Worm (Caenorhabditis elegans) whole organism, young adult: ENCODE results near the gene aakg-1.

Experiments
- B0019.2 ChIP-seq: fragments of 200-800 bp; sonication (Bioruptor generic); conservative IDR thresholded peaks from 2 replicates; pipeline ENCODE4 v1.3.6; 2022; ENCODE audit warnings: missing genetic modification reagents, missing genetic modification characterization, missing compliant biosample characterization
- B0035.1 ChIP-seq: sonication (generic microtip); optimal IDR thresholded peaks from 2 replicates; lab custom pipeline; 2016; ENCODE audit warnings: missing genetic modification characterization, mild to moderate bottlenecking, missing compliant biosample characterization, missing genotype, missing genetic modification reagents
- F37B4.10 ChIP-seq: fragments of 200-800 bp; sonication (Bioruptor generic); IDR thresholded peaks from 2 replicates; pipeline ENCODE4 v1.3.6; 2022; ENCODE audit warnings: missing genetic modification characterization, missing compliant biosample characterization
- F57A8.1 ChIP-seq: fragments of 200-800 bp; sonication (Bioruptor generic); optimal IDR thresholded peaks from 2 replicates; lab custom pipeline; 2018; ENCODE audit warnings: mild to moderate bottlenecking, missing genetic modification characterization, moderate library complexity, missing compliant biosample characterization
- K11D2.4 ChIP-seq: fragments of 200-800 bp; sonication (Bioruptor generic); IDR thresholded peaks from 2 replicates; pipeline ENCODE4 v1.3.6; 2022; ENCODE audit warnings: missing genetic modification reagents, missing genetic modification characterization, missing compliant biosample characterization
- Y53F4B.3 ChIP-seq: fragments of 200-800 bp; sonication (Bioruptor generic); IDR thresholded peaks from 2 replicates; pipeline ENCODE4 v1.3.6; 2022; ENCODE audit warnings: missing genetic modification reagents, missing genetic modification characterization, missing compliant biosample characterization
- aptf-2 ChIP-seq: fragments of 200-800 bp; sonication (Bioruptor generic); conservative IDR thresholded peaks from 2 replicates; pipeline ENCODE4 v1.3.6; 2022; ENCODE audit warnings: missing genetic modification reagents, missing genetic modification characterization, missing compliant biosample characterization
- attf-3 ChIP-seq: fragments of 200-800 bp; sonication (Bioruptor generic); conservative IDR thresholded peaks from 2 replicates; pipeline ENCODE4 v1.3.6; 2022; ENCODE audit warnings: missing genetic modification reagents, missing genetic modification characterization, missing compliant biosample characterization
- bed-1 ChIP-seq: fragments of 200-800 bp; sonication (Bioruptor generic); IDR thresholded peaks from 2 replicates; pipeline ENCODE4 v1.3.6; 2022; ENCODE audit warnings: missing genetic modification reagents, missing genetic modification characterization, missing compliant biosample characterization
- ceh-79 ChIP-seq: sonication (generic microtip); optimal IDR thresholded peaks from 2 replicates; lab custom pipeline; 2017; ENCODE audit warnings: mild to moderate bottlenecking, missing genetic modification characterization, missing compliant biosample characterization
- chd-7 ChIP-seq: sonication (generic microtip); optimal IDR thresholded peaks from 2 replicates; lab custom pipeline; 2016; ENCODE audit warnings: mild to moderate bottlenecking, missing genetic modification characterization, moderate library complexity, missing compliant biosample characterization
- dox-1 ChIP-seq: fragments of 200-800 bp; sonication (Bioruptor generic); IDR thresholded peaks from 2 replicates; pipeline ENCODE4 v1.3.6; 2022; ENCODE audit warnings: missing genetic modification reagents, missing genetic modification characterization, missing compliant biosample characterization
- egl-18 ChIP-seq: fragments of 200-800 bp; sonication (Bioruptor generic); IDR thresholded peaks from 2 replicates; pipeline ENCODE4 v1.3.6; 2022; ENCODE audit warnings: missing genetic modification reagents, missing genetic modification characterization, missing compliant biosample characterization
- egrh-3 ChIP-seq: fragments of 200-800 bp; sonication (Bioruptor generic); IDR thresholded peaks from 2 replicates; pipeline ENCODE4 v1.3.6; 2022; ENCODE audit warnings: missing genetic modification reagents, missing genetic modification characterization, missing compliant biosample characterization
- fkh-3 ChIP-seq: sonication (generic microtip); optimal IDR thresholded peaks from 2 replicates; lab custom pipeline; 2016; ENCODE audit warnings: mild to moderate bottlenecking, missing genetic modification characterization, missing compliant biosample characterization
- him-1 ChIP-seq: sonication (generic microtip); optimal IDR thresholded peaks from 2 replicates; lab custom pipeline; 2016; ENCODE audit warnings: missing genotype, missing genetic modification reagents, missing genetic modification characterization, missing compliant biosample characterization
- hlh-12 ChIP-seq: sonication (generic microtip); optimal IDR thresholded peaks from 2 replicates; lab custom pipeline; 2016; ENCODE audit warnings: missing genetic modification characterization, missing compliant biosample characterization
- hlh-26 ChIP-seq: fragments of 200-800 bp; sonication (Bioruptor generic); conservative IDR thresholded peaks from 2 replicates; pipeline ENCODE4 v1.3.6; 2022; ENCODE audit warnings: missing genetic modification reagents, missing genetic modification characterization, missing compliant biosample characterization
- hrde-1 ChIP-seq: sonication (generic microtip); optimal IDR thresholded peaks from 2 replicates; lab custom pipeline; 2016; ENCODE audit warnings: missing genetic modification characterization, mild to moderate bottlenecking, missing compliant biosample characterization, moderate library complexity, missing genotype, missing genetic modification reagents, borderline replicate concordance
- lin-35 ChIP-seq, 3 experiments: fragments of 150-350 bp in 2 of 3; sonication (generic microtip) in 1 of 3; optimal IDR thresholded peaks; 2 replicates each; lab custom pipeline; 2014 to 2018; ENCODE audit warnings: missing biosample characterization in 3 of 3, missing genetic modification characterization in 3 of 3, missing genetic modification reagents in 3 of 3
- lin-40 ChIP-seq: sonication (generic microtip); optimal IDR thresholded peaks from 2 replicates; lab custom pipeline; 2016; ENCODE audit warnings: missing genetic modification characterization, mild to moderate bottlenecking, missing compliant biosample characterization, missing genotype, missing genetic modification reagents
- lsl-1 ChIP-seq: fragments of 200-800 bp; sonication (Bioruptor generic); optimal IDR thresholded peaks from 2 replicates; lab custom pipeline; 2018; ENCODE audit warnings: mild to moderate bottlenecking, missing genetic modification characterization, moderate library complexity, missing compliant biosample characterization
- nfyb-1 ChIP-seq: fragments of 200-800 bp; sonication (Bioruptor generic); IDR thresholded peaks from 2 replicates; pipeline ENCODE4 v1.3.6; 2022; ENCODE audit warnings: missing genetic modification reagents, missing genetic modification characterization, missing compliant biosample characterization
- pbrm-1 ChIP-seq: fragments of 200-800 bp; sonication (Bioruptor generic); IDR thresholded peaks from 2 replicates; pipeline ENCODE4 v1.3.6; 2022; ENCODE audit warnings: missing genetic modification reagents, missing genetic modification characterization, missing compliant biosample characterization
- pha-4 ChIP-seq: fragments of 150-350 bp; sonication (generic microtip); optimal IDR thresholded peaks from 2 replicates; lab custom pipeline; 2014; ENCODE audit warnings: missing biosample characterization, missing genetic modification reagents, missing genetic modification characterization
- rcor-1 ChIP-seq: fragments of 200-800 bp; sonication (Bioruptor generic); IDR thresholded peaks from 2 replicates; pipeline ENCODE4 v1.3.6; 2022; ENCODE audit warnings: missing genetic modification reagents, missing genetic modification characterization, missing compliant biosample characterization
- sdz-38 ChIP-seq: sonication (generic microtip); optimal IDR thresholded peaks from 2 replicates; lab custom pipeline; 2016; ENCODE audit warnings: missing genotype, missing genetic modification characterization, missing compliant biosample characterization
- sea-2 ChIP-seq: fragments of 200-800 bp; sonication (Bioruptor generic); IDR thresholded peaks from 2 replicates; pipeline ENCODE4 v1.3.6; 2022; ENCODE audit warnings: missing genetic modification characterization, missing compliant biosample characterization
- snpc-4 ChIP-seq, 5 experiments: fragments of 150-350 bp in 1 of 5; sonication (generic microtip) in 4 of 5; optimal IDR thresholded peaks; 2 replicates each; lab custom pipeline; 2014 to 2018; ENCODE audit warnings: missing genetic modification characterization in 5 of 5, missing biosample characterization in 3 of 5, antibody characterized with exemption in 2 of 5, mild to moderate bottlenecking in 2 of 5, missing compliant biosample characterization in 2 of 5, missing genotype in 2 of 5, moderate library complexity in 2 of 5, missing genetic modification reagents in 1 of 5
- ztf-18 ChIP-seq: sonication (generic microtip); optimal IDR thresholded peaks from 2 replicates; lab custom pipeline; 2016; ENCODE audit warnings: missing genotype, mild to moderate bottlenecking, missing genetic modification characterization, missing compliant biosample characterization
- ztf-3 ChIP-seq: fragments of 200-800 bp; sonication (Bioruptor generic); optimal IDR thresholded peaks from 2 replicates; lab custom pipeline; 2018; ENCODE audit warnings: mild to moderate bottlenecking, missing genetic modification characterization, missing compliant biosample characterization

The aakg-1 gene

ce11 chrIII:12542656-12543055, 32.5 kb downstream of the aakg-1 start:
- TF ChIP-seq ceh-79 (tag; lab: Kevin White, UChicago) (no peak), F57A8.1 (GFP tag; lab: Kevin White, UChicago) (no peak), B0019.2 (GFP tag; lab: Robert Waterston, UW) (no peak), ztf-18 (tag; lab: Kevin White, UChicago) (no peak), egrh-3 (GFP tag; lab: Robert Waterston, UW) (no peak), bed-1 (no peak), sdz-38 (tag; lab: Kevin White, UChicago) (no peak), hlh-26 (GFP tag; lab: Robert Waterston, UW) (no peak), rcor-1 (GFP tag; lab: Robert Waterston, UW) (no peak), chd-7 (tag; lab: Kevin White, UChicago) (no peak), B0035.1 (tag; lab: Kevin White, UChicago) (no peak), attf-3 (GFP tag; lab: Robert Waterston, UW) (no peak), lin-40 (tag; lab: Kevin White, UChicago) (no peak), fkh-3 (tag; lab: Kevin White, UChicago) (no peak), aptf-2 (GFP tag; lab: Robert Waterston, UW) (no peak)
- TF ChIP-seq, all 124 proteins: peak for 0

ce11 chrIII:12541519-12541918, 33.7 kb downstream of the aakg-1 start:
- peak; percentile 80; the same call in 1 of the 2 replicates for TF ChIP-seq F37B4.10 (GFP tag; lab: Robert Waterston, UW)
- TF ChIP-seq K11D2.4 (GFP tag; lab: Robert Waterston, UW) = 0 out of 2 replicates have a peak, but pooled peaks have one; percentile 22
- peak; percentile 54 for TF ChIP-seq dox-1 (GFP tag; lab: Robert Waterston, UW)

ce11 chrIII:12540411-12540810, 34.8 kb downstream of the aakg-1 start:
- TF ChIP-seq nfyb-1 (GFP tag; lab: Robert Waterston, UW) = peak; percentile 87
- TF ChIP-seq Y53F4B.3 (GFP tag; lab: Robert Waterston, UW) = no peak
- TF ChIP-seq, all 124 proteins: peak for 1

- TF ChIP-seq hrde-1 (tag; lab: Kevin White, UChicago) (no peak), hlh-12 (tag; lab: Kevin White, UChicago) (no peak), egl-18 (no peak), him-1 (tag; lab: Kevin White, UChicago) (peak; percentile 100), pha-4 (no peak)
These were observed 37.9 kb downstream of the aakg-1 start for ce11 chrIII:12537239-12537845.

- TF ChIP-seq sea-2 = no peak
- peak in 1 of 3 experiments; percentile 33 for TF ChIP-seq lin-35 (GFP tag; optimal IDR thresholded peaks at IDR 0.05; lab: Kevin White, UChicago)
- no peak for TF ChIP-seq hlh-12 (tag; lab: Kevin White, UChicago)
- no peak for TF ChIP-seq pbrm-1
- TF ChIP-seq snpc-4 (GFP tag; optimal IDR thresholded peaks at IDR 0.05; lab: Kevin White, UChicago) = no peak
- no peak for TF ChIP-seq snpc-4 (tag; optimal IDR thresholded peaks at IDR 0.05; lab: Kevin White, UChicago)
- TF ChIP-seq lsl-1 (GFP tag; lab: Kevin White, UChicago) = no peak
- no peak for TF ChIP-seq ztf-3 (GFP tag; lab: Kevin White, UChicago)
These were observed 41.3 kb downstream of the aakg-1 start for ce11 chrIII:12533900-12534299.
